Fruit fly (Drosophila melanogaster) whole organism, prepupa: ENCODE data around the gene Mrp4.

ENCODE experiments used
- Blimp-1 ChIP-seq: fragments of 200-800 bp; sonication (Bioruptor generic); optimal IDR thresholded peaks from 3 replicates; lab custom pipeline; 2017; ENCODE audit warnings: missing biosample characterization, missing genetic modification characterization, mild to moderate bottlenecking, moderate library complexity, missing genetic modification reagents
- CG10631 ChIP-seq: fragments of 200-800 bp; sonication (Bioruptor generic); optimal IDR thresholded peaks from 2 replicates; lab custom pipeline; 2016; ENCODE audit warnings: missing biosample characterization, missing genetic modification characterization
- CG10669 ChIP-seq: fragments of 200-800 bp; sonication (Bioruptor generic); optimal IDR thresholded peaks from 3 replicates; lab custom pipeline; 2018; ENCODE audit warnings: missing biosample characterization, mild to moderate bottlenecking, missing genetic modification characterization, moderate library complexity
- CG11294 ChIP-seq: fragments of 200-800 bp; sonication (Bioruptor generic); IDR thresholded peaks from 2 replicates; pipeline ENCODE4 v1.3.6; 2022; ENCODE audit warnings: missing biosample characterization, missing genetic modification characterization
- CG11762 ChIP-seq: fragments of 200-800 bp; sonication (Bioruptor generic); optimal IDR thresholded peaks from 3 replicates; lab custom pipeline; 2016; ENCODE audit warnings: missing biosample characterization, missing genetic modification characterization; ENCODE audit not compliant: insufficient read depth
- CG15336 ChIP-seq: fragments of 200-800 bp; sonication (Bioruptor generic); IDR thresholded peaks from 2 replicates; pipeline ENCODE4 v1.3.6; 2022; ENCODE audit warnings: missing biosample characterization, missing genetic modification characterization
- CG16779 ChIP-seq: fragments of 200-800 bp; sonication (Bioruptor generic); optimal IDR thresholded peaks from 3 replicates; lab custom pipeline; 2017; ENCODE audit warnings: missing biosample characterization, mild to moderate bottlenecking, missing genetic modification characterization
- CG3032 ChIP-seq: fragments of 200-800 bp; optimal IDR thresholded peaks from 2 replicates; lab custom pipeline; 2019; ENCODE audit warnings: missing biosample characterization, mild to moderate bottlenecking, missing genetic modification characterization, moderate library complexity
- CG32006 ChIP-seq: fragments of 200-800 bp; sonication (Bioruptor generic); optimal IDR thresholded peaks from 3 replicates; lab custom pipeline; 2017; ENCODE audit warnings: missing biosample characterization, mild to moderate bottlenecking, missing genetic modification characterization
- CG4318 ChIP-seq: fragments of 200-800 bp; sonication (Bioruptor generic); optimal IDR thresholded peaks from 3 replicates; lab custom pipeline; 2017; ENCODE audit warnings: missing biosample characterization, mild to moderate bottlenecking, missing genetic modification characterization
- CG6276 ChIP-seq: fragments of 200-800 bp; sonication (Bioruptor generic); optimal IDR thresholded peaks from 2 replicates; lab custom pipeline; 2017; ENCODE audit warnings: missing biosample characterization, mild to moderate bottlenecking, missing genetic modification characterization
- CG6792 ChIP-seq: fragments of 200-800 bp; sonication (Bioruptor generic); optimal IDR thresholded peaks from 3 replicates; lab custom pipeline; 2016; ENCODE audit warnings: missing biosample characterization, missing genetic modification characterization
- CG6808 ChIP-seq: fragments of 200-800 bp; sonication (Bioruptor generic); optimal IDR thresholded peaks from 3 replicates; lab custom pipeline; 2017; ENCODE audit warnings: missing biosample characterization, missing genetic modification characterization, mild to moderate bottlenecking, moderate library complexity, missing genetic modification reagents
- CG6854 ChIP-seq: fragments of 200-800 bp; sonication (Bioruptor generic); optimal IDR thresholded peaks from 2 replicates; lab custom pipeline; 2017; ENCODE audit warnings: missing biosample characterization, mild to moderate bottlenecking, missing genetic modification characterization
- CG7368 ChIP-seq: fragments of 200-800 bp; sonication (Bioruptor generic); optimal IDR thresholded peaks from 3 replicates; lab custom pipeline; 2016; ENCODE audit warnings: missing biosample characterization, missing genetic modification characterization
- CG8319 ChIP-seq: fragments of 200-800 bp; sonication (Bioruptor generic); optimal IDR thresholded peaks from 3 replicates; lab custom pipeline; 2016; ENCODE audit warnings: missing biosample characterization, missing genetic modification characterization
- CG8632 ChIP-seq: fragments of 200-800 bp; sonication (Bioruptor generic); optimal IDR thresholded peaks from 3 replicates; lab custom pipeline; 2016; ENCODE audit warnings: missing biosample characterization, missing genetic modification characterization
- CG9139 ChIP-seq: fragments of 200-800 bp; sonication (Bioruptor generic); optimal IDR thresholded peaks from 3 replicates; lab custom pipeline; 2017; ENCODE audit warnings: missing biosample characterization, mild to moderate bottlenecking, missing genetic modification characterization
- Eip75B ChIP-seq: fragments of 200-800 bp; sonication (Bioruptor generic); optimal IDR thresholded peaks from 3 replicates; lab custom pipeline; 2016; ENCODE audit warnings: missing biosample characterization, missing genetic modification characterization
- Eip78C ChIP-seq: fragments of 200-800 bp; sonication (Bioruptor generic); peaks from one replicate; lab custom pipeline; 2016; ENCODE audit warnings: missing biosample characterization, missing genetic modification characterization
- Eip93F ChIP-seq: fragments of 200-800 bp; sonication (Bioruptor generic); optimal IDR thresholded peaks from 2 replicates; lab custom pipeline; 2016; ENCODE audit warnings: missing biosample characterization, mild to moderate bottlenecking, missing genetic modification characterization
- Ets21C ChIP-seq: fragments of 200-800 bp; sonication (Bioruptor generic); optimal IDR thresholded peaks from 3 replicates; lab custom pipeline; 2016; ENCODE audit warnings: missing biosample characterization, missing genetic modification characterization
- Gug ChIP-seq: fragments of 200-800 bp; sonication (Bioruptor generic); IDR thresholded peaks from 2 replicates; pipeline ENCODE4 v1.3.6; 2022; ENCODE audit warnings: missing biosample characterization, missing genetic modification characterization
- Hr38 ChIP-seq: sonication (Bioruptor generic); optimal IDR thresholded peaks from 2 replicates; lab custom pipeline; 2016; ENCODE audit warnings: missing biosample characterization, missing genetic modification characterization
- Lpt ChIP-seq: fragments of 200-800 bp; sonication (Bioruptor generic); optimal IDR thresholded peaks from 3 replicates; lab custom pipeline; 2016; ENCODE audit warnings: missing biosample characterization, missing genetic modification characterization
- Met ChIP-seq: fragments of 200-800 bp; sonication (Bioruptor generic); optimal IDR thresholded peaks from 3 replicates; lab custom pipeline; 2016; ENCODE audit warnings: missing biosample characterization, missing genetic modification characterization
- OdsH ChIP-seq: fragments of 200-800 bp; sonication (Bioruptor generic); optimal IDR thresholded peaks from 3 replicates; lab custom pipeline; 2016; ENCODE audit warnings: missing biosample characterization, missing genetic modification characterization
- Sox102F ChIP-seq: fragments of 200-800 bp; sonication (Bioruptor generic); optimal IDR thresholded peaks from 2 replicates; lab custom pipeline; 2016; ENCODE audit warnings: missing biosample characterization, mild to moderate bottlenecking, missing genetic modification characterization
- Sox14 ChIP-seq: fragments of 200-800 bp; sonication (Bioruptor generic); optimal IDR thresholded peaks from 3 replicates; lab custom pipeline; 2016; ENCODE audit warnings: missing biosample characterization, missing genetic modification characterization
- Sox15 ChIP-seq: fragments of 200-800 bp; sonication (Bioruptor generic); optimal IDR thresholded peaks from 3 replicates; lab custom pipeline; 2016; ENCODE audit warnings: missing biosample characterization, missing genetic modification characterization
- achi ChIP-seq: fragments of 200-800 bp; sonication (Bioruptor generic); optimal IDR thresholded peaks from 3 replicates; lab custom pipeline; 2016; ENCODE audit warnings: missing biosample characterization, missing genetic modification characterization
- cyc ChIP-seq: fragments of 200-800 bp; sonication (Bioruptor generic); optimal IDR thresholded peaks from 3 replicates; lab custom pipeline; 2016; ENCODE audit warnings: missing biosample characterization, missing genetic modification characterization
- dsx ChIP-seq: fragments of 200-800 bp; optimal IDR thresholded peaks from 3 replicates; lab custom pipeline; 2019; ENCODE audit warnings: missing biosample characterization, mild to moderate bottlenecking, missing genetic modification characterization, moderate library complexity; ENCODE audit not compliant: poor library complexity, severe bottlenecking
- eg ChIP-seq: fragments of 200-800 bp; sonication (Bioruptor generic); IDR thresholded peaks from 3 replicates; pipeline ENCODE4 v1.3.6; 2022; ENCODE audit warnings: missing biosample characterization, missing genetic modification characterization
- esn ChIP-seq: fragments of 200-800 bp; sonication (Bioruptor generic); optimal IDR thresholded peaks from 2 replicates; lab custom pipeline; 2016; ENCODE audit warnings: missing biosample characterization, mild to moderate bottlenecking, missing genetic modification characterization, moderate library complexity
- fd59A ChIP-seq: fragments of 200-800 bp; sonication (Bioruptor generic); optimal IDR thresholded peaks from 2 replicates; lab custom pipeline; 2017; ENCODE audit warnings: missing biosample characterization, mild to moderate bottlenecking, missing genetic modification characterization, missing genetic modification reagents
- fkh ChIP-seq: fragments of 200-800 bp; sonication (Bioruptor generic); optimal IDR thresholded peaks from 3 replicates; lab custom pipeline; 2017; ENCODE audit warnings: missing biosample characterization, mild to moderate bottlenecking, missing genetic modification characterization, moderate library complexity
- net ChIP-seq: fragments of 200-800 bp; sonication (Bioruptor generic); optimal IDR thresholded peaks from 3 replicates; lab custom pipeline; 2016; ENCODE audit warnings: missing biosample characterization, missing genetic modification characterization
- pdm3 ChIP-seq: fragments of 200-800 bp; sonication (Bioruptor generic); optimal IDR thresholded peaks from 3 replicates; lab custom pipeline; 2016; ENCODE audit warnings: missing biosample characterization, missing genetic modification characterization
- salr ChIP-seq, 2 experiments: fragments of 200-800 bp; sonication (Bioruptor generic); optimal IDR thresholded peaks; 3 replicates each; lab custom pipeline; 2016 to 2018; ENCODE audit warnings: missing biosample characterization in 2 of 2, missing genetic modification characterization in 2 of 2, mild to moderate bottlenecking in 1 of 2
- spab ChIP-seq: fragments of 200-800 bp; sonication (Bioruptor generic); optimal IDR thresholded peaks from 2 replicates; lab custom pipeline; 2017; ENCODE audit warnings: missing biosample characterization, mild to moderate bottlenecking, missing genetic modification characterization, missing genetic modification reagents
- ss ChIP-seq, 2 experiments: fragments of 200-800 bp; sonication (Bioruptor generic); optimal IDR thresholded peaks; 2 replicates in 1 of 2; 3 replicates in 1 of 2; lab custom pipeline; 2017 to 2018; ENCODE audit warnings: mild to moderate bottlenecking in 2 of 2, missing biosample characterization in 2 of 2, missing genetic modification characterization in 2 of 2, moderate library complexity in 1 of 2
- svp ChIP-seq: fragments of 200-800 bp; sonication (Bioruptor generic); peaks from one replicate; lab custom pipeline; 2016; ENCODE audit warnings: missing biosample characterization, missing genetic modification characterization
- topi ChIP-seq: fragments of 200-800 bp; sonication (Bioruptor generic); optimal IDR thresholded peaks from 3 replicates; lab custom pipeline; 2016; ENCODE audit warnings: missing biosample characterization, missing genetic modification characterization
- vri ChIP-seq: fragments of 200-800 bp; sonication (Bioruptor generic); optimal IDR thresholded peaks from 3 replicates; lab custom pipeline; 2016; ENCODE audit warnings: missing biosample characterization, mild to moderate bottlenecking, missing genetic modification characterization

Mrp4 gene

dm6 chr3R:11614507-11614906 lies 45.5 kb downstream of the Mrp4 start (continued):
- peak; percentile 52 for TF ChIP-seq CG10669
- peak; percentile 37 for TF ChIP-seq pdm3 (GFP tag; lab: Kevin White, UChicago)
- peak; percentile 56 for TF ChIP-seq Eip75B
- no peak for TF ChIP-seq CG11762 (GFP tag; lab: Kevin White, UChicago)
- TF ChIP-seq fkh (GFP tag; lab: Kevin White, UChicago), result no peak
- peak; percentile 3 for TF ChIP-seq CG6276 (GFP tag; lab: Kevin White, UChicago)
- peak; percentile 28 for TF ChIP-seq CG3032 (tag; lab: Kevin White, UChicago)
- peak; percentile 49 for TF ChIP-seq OdsH (GFP tag; lab: Kevin White, UChicago)
- TF ChIP-seq achi, result peak; percentile 35
- no peak for TF ChIP-seq CG16779 (tag; lab: Kevin White, UChicago)
- peak; percentile 54 for TF ChIP-seq CG6808
- TF ChIP-seq Sox15 (GFP tag; lab: Kevin White, UChicago), result peak; percentile 5
- TF ChIP-seq spab (GFP tag; lab: Kevin White, UChicago), result peak; percentile 22
- peak; percentile 82 for TF ChIP-seq Eip78C (GFP tag; lab: Kevin White, UChicago)
- peak; percentile 8 for TF ChIP-seq CG8632 (GFP tag; lab: Kevin White, UChicago)
- 0 out of 3 replicates have a peak, but pooled peaks have one; percentile 44 for TF ChIP-seq eg (GFP tag; lab: Robert Waterston, UW)
- no peak for TF ChIP-seq Lpt
- TF ChIP-seq cyc, result peak; percentile 37
- TF ChIP-seq CG6854 (GFP tag; lab: Kevin White, UChicago), result no peak
- peak; percentile 56 for TF ChIP-seq topi (GFP tag; lab: Kevin White, UChicago)
- no peak for TF ChIP-seq Hr38 (GFP tag; lab: Kevin White, UChicago)
- peak; percentile 49 for TF ChIP-seq vri
- TF ChIP-seq esn (GFP tag; lab: Kevin White, UChicago), result peak; percentile 62
- TF ChIP-seq fd59A (GFP tag; lab: Kevin White, UChicago), result no peak
- peak; percentile 7 for TF ChIP-seq CG10631
- TF ChIP-seq CG32006, result peak; percentile 56
- peak; percentile 24 for TF ChIP-seq dsx (GFP tag; lab: Kevin White, UChicago)
- TF ChIP-seq Blimp-1 (GFP tag; lab: Kevin White, UChicago), result peak; percentile 5
- TF ChIP-seq Sox102F (GFP tag; lab: Kevin White, UChicago), result peak; percentile 62
- TF ChIP-seq, all 60 proteins: peak for 44

- TF ChIP-seq CG32006, result no peak
- TF ChIP-seq CG8319 (GFP tag; lab: Kevin White, UChicago), result no peak
- no peak for TF ChIP-seq fkh (GFP tag; lab: Kevin White, UChicago)
- no peak for TF ChIP-seq CG10669
- peak in 1 of 2 experiments; percentile 57 for TF ChIP-seq ss (GFP tag; optimal IDR thresholded peaks at IDR 0.05; lab: Kevin White, UChicago)
- no peak for TF ChIP-seq Eip75B
- TF ChIP-seq salr (GFP tag; optimal IDR thresholded peaks at IDR 0.05; lab: Kevin White, UChicago), result no peak
- no peak for TF ChIP-seq OdsH (GFP tag; lab: Kevin White, UChicago)
- TF ChIP-seq Sox15 (GFP tag; lab: Kevin White, UChicago), result no peak
- TF ChIP-seq CG6808, result peak; percentile 3
- TF ChIP-seq CG6276 (GFP tag; lab: Kevin White, UChicago), result no peak
- TF ChIP-seq net (GFP tag; lab: Kevin White, UChicago), result no peak
- no peak for TF ChIP-seq Met (GFP tag; lab: Kevin White, UChicago)
- TF ChIP-seq pdm3 (GFP tag; lab: Kevin White, UChicago), result no peak
- no peak for TF ChIP-seq CG11294 (GFP tag; lab: Robert Waterston, UW)
- TF ChIP-seq cyc, result no peak
- TF ChIP-seq CG6792, result no peak
- peak; percentile 66 for TF ChIP-seq Eip78C (GFP tag; lab: Kevin White, UChicago)
- no peak for TF ChIP-seq topi (GFP tag; lab: Kevin White, UChicago)
- TF ChIP-seq achi, result no peak
- TF ChIP-seq CG10631, result no peak
- TF ChIP-seq Gug, result no peak
- no peak for TF ChIP-seq CG9139 (GFP tag; lab: Kevin White, UChicago)
- no peak for TF ChIP-seq CG4318
- peak; percentile 67 for TF ChIP-seq svp (GFP tag; lab: Kevin White, UChicago)
- no peak for TF ChIP-seq Blimp-1 (GFP tag; lab: Kevin White, UChicago)
- TF ChIP-seq CG11762 (GFP tag; lab: Kevin White, UChicago), result no peak
- TF ChIP-seq CG3032 (tag; lab: Kevin White, UChicago), result no peak
- peak; percentile 29 for TF ChIP-seq dsx (GFP tag; lab: Kevin White, UChicago)
- TF ChIP-seq Sox102F (GFP tag; lab: Kevin White, UChicago), result no peak
- TF ChIP-seq Lpt, result no peak
- TF ChIP-seq Eip93F (GFP tag; lab: Kevin White, UChicago), result no peak
- no peak for TF ChIP-seq Ets21C (GFP tag; lab: Kevin White, UChicago)
- TF ChIP-seq CG15336, result no peak
- peak; percentile 76 for TF ChIP-seq Sox14 (GFP tag; lab: Kevin White, UChicago)
- TF ChIP-seq CG7368 (GFP tag; lab: Kevin White, UChicago), result no peak
Observed at dm6 chr3R:11615415-11616104, 46.5 kb downstream of the Mrp4 start.
